Worm (Caenorhabditis elegans): Measurements from ENCODE around the gene str-176.

ce11 chrIV:8476880-8477279 is 13.3 kb upstream of the str-176 start, which contains the start of gene spp-10:
- TF ChIP-seq elt-4 (tag; optimal IDR thresholded peaks at IDR 0.05) (no peak), odd-2 (tag; optimal IDR thresholded peaks at IDR 0.05) (no peak), T23F11.4 (GFP tag; optimal IDR thresholded peaks at IDR 0.05) (no peak), lin-11 (tag; optimal IDR thresholded peaks at IDR 0.05) (no peak), pha-4 (tag; optimal IDR thresholded peaks at IDR 0.05) (no peak), pqm-1 (tag; optimal IDR thresholded peaks at IDR 0.05) (no peak), nfya-1 (tag; optimal IDR thresholded peaks at IDR 0.05) (no peak), sdc-2 (tag; optimal IDR thresholded peaks at IDR 0.05) (no peak), dve-1 (tag; optimal IDR thresholded peaks at IDR 0.05) (no peak), pat-9 (tag; optimal IDR thresholded peaks at IDR 0.05) (no peak), ceh-45 (GFP tag; IDR thresholded peaks at IDR 0.05) (no peak), fkh-10 (GFP tag; optimal IDR thresholded peaks at IDR 0.05) (no peak), madf-2 (tag; optimal IDR thresholded peaks at IDR 0.05) (no peak)

Data from whole organism, late embryonic.